Worm (Caenorhabditis elegans): ENCODE results near the gene C53B7.2.

DNA sequence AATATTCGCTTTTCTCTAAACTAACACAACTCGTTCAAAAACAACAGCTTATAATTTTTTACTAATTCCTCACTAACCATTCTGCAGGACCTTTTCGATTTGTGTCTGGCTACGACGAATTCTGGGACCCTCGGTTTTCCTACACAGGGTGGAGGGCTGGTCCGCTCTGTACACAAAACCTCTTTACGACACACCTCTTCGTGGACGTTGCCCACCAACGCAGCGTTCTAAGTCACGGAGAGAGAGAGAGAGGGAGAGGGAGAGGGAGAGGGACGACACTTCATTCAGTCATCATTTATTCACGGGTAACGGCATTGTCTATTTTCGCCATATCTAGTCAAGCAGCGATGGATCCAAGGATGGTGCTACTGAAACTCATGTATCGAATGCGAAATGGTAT, 39.6 kb upstream of the C53B7.2 start, which contains the start of gene atg-2:
- TF ChIP-seq rcor-1 (GFP tag; IDR thresholded peaks at IDR 0.05) (no peak), dpl-1 (GFP tag; optimal IDR thresholded peaks at IDR 0.05) (no peak), attf-5 (GFP tag; optimal IDR thresholded peaks at IDR 0.05) (no peak), nhr-80 (tag; optimal IDR thresholded peaks at IDR 0.05) (no peak), unc-62 (GFP tag; optimal IDR thresholded peaks at IDR 0.05) (no peak), xnd-1 (tag; optimal IDR thresholded peaks at IDR 0.05) (no peak), F55B11.4 (tag; optimal IDR thresholded peaks at IDR 0.05; ENCODE audit: borderline replicate concordance, insufficient read depth) (no peak), lin-35 (GFP tag; optimal IDR thresholded peaks at IDR 0.05) (no peak), ztf-18 (tag; optimal IDR thresholded peaks at IDR 0.05) (no peak), unc-130 (GFP tag; optimal IDR thresholded peaks at IDR 0.05) (no peak), F52B5.7 (tag; optimal IDR thresholded peaks at IDR 0.05) (no peak), snpc-4 (GFP tag; optimal IDR thresholded peaks at IDR 0.05) (no peak), snpc-4 (tag; optimal IDR thresholded peaks at IDR 0.05) (no peak), T07F8.4 (tag; optimal IDR thresholded peaks at IDR 0.05) (no peak)
